Fruit fly (Drosophila melanogaster) whole organism, larva: ENCODE measurements around the gene spd-2.

Experiments
- noc ChIP-seq: fragments of 200-800 bp; sonication (Bioruptor generic); optimal IDR thresholded peaks from 3 replicates; lab custom pipeline; 2019; ENCODE audit warnings: missing biosample characterization, mild to moderate bottlenecking, missing genetic modification characterization, moderate library complexity

The spd-2 gene

dm6 chr3L:16571014-16571738, 23.6 kb downstream of the spd-2 start:
- TF ChIP-seq noc (tag; lab: Kevin White, UChicago): no peak

DNA sequence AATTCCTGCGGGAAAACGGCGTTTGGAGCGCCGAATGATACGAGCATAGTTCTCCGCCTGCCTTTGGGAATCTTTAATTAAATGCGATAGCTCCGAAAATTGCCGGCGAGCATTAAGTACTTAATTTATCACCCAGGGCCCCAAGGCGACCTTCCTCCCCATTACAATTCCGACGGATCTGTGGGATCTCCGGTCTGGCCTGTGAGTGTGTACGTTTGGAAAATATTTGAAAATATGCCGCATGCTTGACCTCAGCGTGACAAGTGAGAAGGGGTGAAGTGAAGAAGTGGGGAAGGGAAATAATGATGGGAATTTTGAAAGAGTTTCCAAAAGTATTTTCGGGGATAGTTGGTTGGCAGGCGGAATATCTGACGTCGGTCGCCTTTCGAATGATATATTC, 25.4 kb downstream of the spd-2 start:
- no peak for TF ChIP-seq noc (tag; lab: Kevin White, UChicago)

- TF ChIP-seq noc (tag; lab: Kevin White, UChicago): no peak
These were observed 27.3 kb downstream of the spd-2 start for dm6 chr3L:16567495-16567894.

dm6 chr3L:16566700-16567221, 28.1 kb downstream of the spd-2 start, which contains the start of gene UQCR-6.4L:
Gene UQCR-6.4L, plus strand, starts transcription at chr3L:16566750.
- TF ChIP-seq noc (tag; lab: Kevin White, UChicago): no peak

DNA sequence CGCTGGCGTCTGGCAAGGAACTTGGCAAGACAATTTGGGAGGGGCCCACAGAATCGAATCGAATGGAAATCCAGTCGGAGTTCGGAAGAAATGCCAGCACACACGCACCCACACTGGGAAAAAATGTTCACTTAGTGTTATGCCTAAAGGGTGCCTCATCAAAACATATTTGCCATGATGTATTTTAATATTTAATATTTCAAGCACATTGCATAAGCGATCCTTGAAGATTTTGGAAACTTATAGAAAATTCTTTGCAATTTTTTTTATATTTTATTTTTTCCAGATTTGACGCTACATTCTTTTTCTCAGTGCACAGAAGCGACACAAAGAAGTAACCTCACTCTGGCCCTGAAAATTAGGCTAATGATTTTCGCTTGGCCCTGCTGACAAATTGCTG, 28.7 kb downstream of the spd-2 start:
- no peak for TF ChIP-seq noc (tag; lab: Kevin White, UChicago)

DNA sequence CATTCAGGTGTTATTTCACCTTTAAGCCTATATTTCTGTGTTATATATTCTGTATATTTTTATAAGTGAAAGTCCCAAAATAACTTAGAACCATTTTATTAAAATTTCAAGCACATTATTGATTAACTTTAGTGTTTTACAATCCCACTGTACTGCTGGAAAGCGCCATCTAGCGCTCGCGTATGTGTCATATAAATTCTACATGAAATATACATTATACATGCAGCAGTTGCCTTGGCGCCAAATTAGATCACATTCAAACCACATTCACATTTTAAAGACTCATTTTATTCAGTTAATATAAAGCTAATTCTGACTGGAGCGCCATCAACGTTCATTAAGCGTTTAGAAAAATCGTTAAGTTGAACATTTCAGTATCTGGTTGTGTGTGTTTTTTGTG, 31.5 kb downstream of the spd-2 start:
- no peak for TF ChIP-seq noc (tag; lab: Kevin White, UChicago)

- TF ChIP-seq noc (tag; lab: Kevin White, UChicago): no peak
These were observed 38.3 kb downstream of the spd-2 start, which contains the start of gene CG4229 for dm6 chr3L:16556523-16556922. Gene CG4229, plus strand, starts transcription at chr3L:16556823.

DNA sequence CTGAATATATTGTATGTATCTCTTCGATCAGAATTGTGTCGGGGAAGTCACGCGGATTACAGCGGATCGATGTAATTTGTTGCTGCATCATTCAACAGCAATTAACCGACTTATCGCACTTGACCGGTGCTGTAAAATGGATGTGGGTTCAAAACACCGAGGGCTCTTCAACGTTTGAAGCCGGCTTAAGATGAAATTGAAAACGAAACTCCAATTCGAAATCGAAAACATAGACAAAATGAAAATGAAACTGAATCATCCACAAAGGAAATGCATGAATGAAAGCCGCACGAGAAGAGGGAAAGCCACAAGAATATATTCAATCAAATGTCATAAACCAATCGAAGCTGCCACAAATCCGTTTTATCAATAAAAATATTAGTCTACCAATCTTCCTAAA, 48.7 kb downstream of the spd-2 start:
- no peak for TF ChIP-seq noc (tag; lab: Kevin White, UChicago)

DNA sequence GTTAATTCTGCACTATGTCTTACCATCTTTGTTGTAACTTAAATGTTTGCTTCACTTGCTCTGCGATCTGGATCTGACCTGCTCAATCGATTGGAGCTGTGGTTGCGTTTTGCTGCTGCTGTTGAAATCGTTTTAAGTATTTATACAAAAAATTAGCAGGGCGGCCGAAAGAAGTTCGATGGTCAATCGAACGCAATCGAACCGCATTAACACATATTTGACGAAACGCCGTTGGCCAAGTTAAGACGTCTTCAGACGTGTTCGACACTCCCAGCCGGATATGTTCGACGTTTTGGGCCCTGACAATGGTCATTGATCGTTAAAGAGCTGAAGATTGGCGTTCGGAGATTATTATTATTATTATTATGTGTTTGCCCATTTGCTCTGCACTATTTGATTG, 49.3 kb downstream of the spd-2 start, which contains the start of gene CG13033:
Gene CG13033 (minus strand): TSS at position 118 of the 400 bp plus-strand sequence.
- TF ChIP-seq noc (tag; lab: Kevin White, UChicago): no peak

dm6 chr3L:16544220-16544619, 50.6 kb downstream of the spd-2 start:
- TF ChIP-seq noc (tag; lab: Kevin White, UChicago): no peak

- TF ChIP-seq noc (tag; lab: Kevin White, UChicago): no peak
These were observed 51.7 kb downstream of the spd-2 start, which contains the start of gene CG43373 for dm6 chr3L:16542998-16543624. Gene CG43373, minus strand, starts transcription at chr3L:16543370.
